Worm (Caenorhabditis elegans) whole organism, young adult: ENCODE results near the gene C52G5.3.

Source experiments
- B0035.1 ChIP-seq: sonication (generic microtip); optimal IDR thresholded peaks from 2 replicates; lab custom pipeline; 2016; ENCODE audit warnings: missing genetic modification characterization, mild to moderate bottlenecking, missing compliant biosample characterization, missing genotype, missing genetic modification reagents
- B0336.3 ChIP-seq: fragments of 200-800 bp; sonication (Bioruptor generic); IDR thresholded peaks from 2 replicates; pipeline ENCODE4 v1.3.6; 2022; ENCODE audit warnings: missing genetic modification characterization, missing compliant biosample characterization
- C06A6.2 ChIP-seq: fragments of 200-800 bp; sonication (Bioruptor generic); conservative IDR thresholded peaks from 2 replicates; pipeline ENCODE4 v1.3.6; 2022; ENCODE audit warnings: missing genetic modification characterization, missing compliant biosample characterization
- F10E7.11 ChIP-seq: sonication (generic microtip); optimal IDR thresholded peaks from 2 replicates; lab custom pipeline; 2017; ENCODE audit warnings: mild to moderate bottlenecking, missing genetic modification characterization, moderate library complexity, missing compliant biosample characterization
- F22D6.2 ChIP-seq: sonication (generic microtip); optimal IDR thresholded peaks from 2 replicates; lab custom pipeline; 2016; ENCODE audit warnings: mild to moderate bottlenecking, missing genetic modification characterization, missing compliant biosample characterization
- F49E8.2 ChIP-seq: sonication (generic microtip); optimal IDR thresholded peaks from 3 replicates; lab custom pipeline; 2017; ENCODE audit warnings: missing genetic modification characterization, mild to moderate bottlenecking, missing compliant biosample characterization, antibody characterized with exemption, moderate library complexity; ENCODE audit not compliant: insufficient read depth
- ZK185.1 ChIP-seq: sonication (generic microtip); optimal IDR thresholded peaks from 2 replicates; lab custom pipeline; 2016; ENCODE audit warnings: mild to moderate bottlenecking, missing genetic modification characterization, missing compliant biosample characterization; ENCODE audit not compliant: poor library complexity, severe bottlenecking
- akir-1 ChIP-seq: fragments of 200-800 bp; sonication (Bioruptor generic); optimal IDR thresholded peaks from 2 replicates; lab custom pipeline; 2018; ENCODE audit warnings: mild to moderate bottlenecking, missing genetic modification characterization, moderate library complexity, missing compliant biosample characterization
- atf-7 ChIP-seq: sonication (generic microtip); optimal IDR thresholded peaks from 2 replicates; lab custom pipeline; 2017; ENCODE audit warnings: mild to moderate bottlenecking, missing genetic modification characterization, missing compliant biosample characterization
- attf-5 ChIP-seq: fragments of 200-800 bp; sonication (Bioruptor generic); optimal IDR thresholded peaks from 2 replicates; lab custom pipeline; 2018; ENCODE audit warnings: mild to moderate bottlenecking, missing genetic modification characterization, missing compliant biosample characterization
- bed-1 ChIP-seq: fragments of 200-800 bp; sonication (Bioruptor generic); IDR thresholded peaks from 2 replicates; pipeline ENCODE4 v1.3.6; 2022; ENCODE audit warnings: missing genetic modification reagents, missing genetic modification characterization, missing compliant biosample characterization
- bed-2 ChIP-seq: fragments of 200-800 bp; sonication (Bioruptor generic); IDR thresholded peaks from 2 replicates; pipeline ENCODE4 v1.3.6; 2022; ENCODE audit warnings: missing genetic modification reagents, missing genetic modification characterization, missing compliant biosample characterization
- cebp-1 ChIP-seq, 2 experiments: fragments of 200-800 bp in 1 of 2; sonication (Bioruptor generic) in 1 of 2; sonication (generic microtip) in 1 of 2; IDR thresholded peaks in 1 of 2; optimal IDR thresholded peaks in 1 of 2; 2 replicates each; pipeline versions ENCODE4 v1.3.6 to Lab custom; 2017 to 2022; ENCODE audit warnings: missing compliant biosample characterization in 2 of 2, missing genetic modification characterization in 2 of 2, mild to moderate bottlenecking in 1 of 2, missing genetic modification reagents in 1 of 2, moderate library complexity in 1 of 2
- cebp-2 ChIP-seq: fragments of 200-800 bp; sonication (Bioruptor generic); IDR thresholded peaks from 2 replicates; pipeline ENCODE4 v1.3.6; 2022; ENCODE audit warnings: missing genetic modification characterization, missing compliant biosample characterization
- chd-7 ChIP-seq: sonication (generic microtip); optimal IDR thresholded peaks from 2 replicates; lab custom pipeline; 2016; ENCODE audit warnings: mild to moderate bottlenecking, missing genetic modification characterization, moderate library complexity, missing compliant biosample characterization
- efl-1 ChIP-seq: fragments of 150-350 bp; optimal IDR thresholded peaks from 2 replicates; lab custom pipeline; 2014; ENCODE audit warnings: missing biosample characterization, missing genetic modification reagents, missing genetic modification characterization
- ekl-4 ChIP-seq: fragments of 200-800 bp; sonication (Bioruptor generic); IDR thresholded peaks from 2 replicates; pipeline ENCODE4 v1.3.6; 2022; ENCODE audit warnings: missing genetic modification reagents, missing genetic modification characterization, missing compliant biosample characterization
- gei-17 ChIP-seq: fragments of 200-800 bp; sonication (Bioruptor generic); optimal IDR thresholded peaks from 2 replicates; lab custom pipeline; 2018; ENCODE audit warnings: mild to moderate bottlenecking, missing genetic modification characterization, missing compliant biosample characterization
- hsf-1 ChIP-seq: fragments of 200-800 bp; sonication (Bioruptor generic); IDR thresholded peaks from 2 replicates; pipeline ENCODE4 v1.3.6; 2022; ENCODE audit warnings: missing genetic modification reagents, missing genetic modification characterization, missing compliant biosample characterization
- lag-1 ChIP-seq: fragments of 200-800 bp; sonication (Bioruptor generic); IDR thresholded peaks from 2 replicates; pipeline ENCODE4 v1.3.6; 2022; ENCODE audit warnings: missing genetic modification reagents, missing genetic modification characterization, missing compliant biosample characterization
- let-526 ChIP-seq: fragments of 200-800 bp; sonication (Bioruptor generic); IDR thresholded peaks from 2 replicates; pipeline ENCODE4 v1.3.6; 2022; ENCODE audit warnings: missing genetic modification reagents, missing genetic modification characterization, missing compliant biosample characterization
- let-607 ChIP-seq, 2 experiments: fragments of 200-800 bp in 1 of 2; sonication (Bioruptor generic) in 1 of 2; sonication (generic microtip) in 1 of 2; optimal IDR thresholded peaks; 2 replicates each; lab custom pipeline; 2016 to 2018; ENCODE audit warnings: mild to moderate bottlenecking in 2 of 2, missing compliant biosample characterization in 2 of 2, missing genetic modification characterization in 2 of 2, moderate library complexity in 2 of 2, missing genotype in 1 of 2
- lin-26 ChIP-seq: fragments of 200-800 bp; sonication (Bioruptor generic); IDR thresholded peaks from 2 replicates; pipeline ENCODE4 v1.3.6; 2022; ENCODE audit warnings: missing genetic modification reagents, missing genetic modification characterization, missing compliant biosample characterization
- lin-35 ChIP-seq, 3 experiments: fragments of 150-350 bp in 2 of 3; sonication (generic microtip) in 1 of 3; optimal IDR thresholded peaks; 2 replicates each; lab custom pipeline; 2014 to 2018; ENCODE audit warnings: missing biosample characterization in 3 of 3, missing genetic modification characterization in 3 of 3, missing genetic modification reagents in 3 of 3
- lsy-27 ChIP-seq: sonication (generic microtip); optimal IDR thresholded peaks from 2 replicates; lab custom pipeline; 2017; ENCODE audit warnings: missing genetic modification characterization, mild to moderate bottlenecking, missing compliant biosample characterization, antibody characterized with exemption, missing genotype, borderline replicate concordance; ENCODE audit not compliant: insufficient read depth
- madf-10 ChIP-seq: sonication (generic microtip); optimal IDR thresholded peaks from 2 replicates; lab custom pipeline; 2016; ENCODE audit warnings: mild to moderate bottlenecking, missing genetic modification characterization, missing compliant biosample characterization
- madf-3 ChIP-seq: fragments of 200-800 bp; sonication (Bioruptor generic); IDR thresholded peaks from 2 replicates; pipeline ENCODE4 v1.3.6; 2022; ENCODE audit warnings: missing genetic modification reagents, missing genetic modification characterization, missing compliant biosample characterization
- nfya-1 ChIP-seq: sonication (generic microtip); optimal IDR thresholded peaks from 2 replicates; lab custom pipeline; 2017; ENCODE audit warnings: antibody characterized with exemption, missing compliant biosample characterization, missing genetic modification characterization, borderline replicate concordance; ENCODE audit not compliant: insufficient read depth
- nhr-120 ChIP-seq: fragments of 200-800 bp; sonication (Bioruptor generic); IDR thresholded peaks from 2 replicates; pipeline ENCODE4 v1.3.6; 2022; ENCODE audit warnings: missing genetic modification characterization, missing compliant biosample characterization
- nhr-80 ChIP-seq: sonication (generic microtip); optimal IDR thresholded peaks from 2 replicates; lab custom pipeline; 2016; ENCODE audit warnings: missing genetic modification characterization, missing compliant biosample characterization
- pha-4 ChIP-seq: fragments of 150-350 bp; sonication (generic microtip); optimal IDR thresholded peaks from 2 replicates; lab custom pipeline; 2014; ENCODE audit warnings: missing biosample characterization, missing genetic modification reagents, missing genetic modification characterization
- rec-8 ChIP-seq, 2 experiments: sonication (generic microtip); optimal IDR thresholded peaks; 2 replicates each; lab custom pipeline; 2016; ENCODE audit warnings: mild to moderate bottlenecking in 2 of 2, missing genetic modification characterization in 2 of 2, missing genetic modification reagents in 2 of 2, missing genotype in 2 of 2, missing biosample characterization in 1 of 2, missing compliant biosample characterization in 1 of 2, moderate library complexity in 1 of 2
- sdz-38 ChIP-seq: sonication (generic microtip); optimal IDR thresholded peaks from 2 replicates; lab custom pipeline; 2016; ENCODE audit warnings: missing genotype, missing genetic modification characterization, missing compliant biosample characterization
- snpc-1.3 ChIP-seq: sonication (generic microtip); optimal IDR thresholded peaks from 2 replicates; lab custom pipeline; 2017; ENCODE audit warnings: missing genetic modification characterization, mild to moderate bottlenecking, missing compliant biosample characterization, antibody characterized with exemption, moderate library complexity, missing genotype, missing genetic modification reagents; ENCODE audit not compliant: insufficient read depth
- snpc-4 ChIP-seq, 5 experiments: fragments of 150-350 bp in 1 of 5; sonication (generic microtip) in 4 of 5; optimal IDR thresholded peaks; 2 replicates each; lab custom pipeline; 2014 to 2018; ENCODE audit warnings: missing genetic modification characterization in 5 of 5, missing biosample characterization in 3 of 5, antibody characterized with exemption in 2 of 5, mild to moderate bottlenecking in 2 of 5, missing compliant biosample characterization in 2 of 5, missing genotype in 2 of 5, moderate library complexity in 2 of 5, missing genetic modification reagents in 1 of 5
- tbp1 ChIP-seq: fragments of 200-800 bp; sonication (Bioruptor generic); optimal IDR thresholded peaks from 2 replicates; lab custom pipeline; 2018; ENCODE audit warnings: mild to moderate bottlenecking, missing genetic modification characterization, missing compliant biosample characterization
- unc-62 ChIP-seq: fragments of 150-350 bp; optimal IDR thresholded peaks from 2 replicates; lab custom pipeline; 2014; ENCODE audit warnings: missing biosample characterization, missing genetic modification reagents, missing genetic modification characterization
- xnd-1 ChIP-seq: sonication (generic microtip); optimal IDR thresholded peaks from 2 replicates; lab custom pipeline; 2016; ENCODE audit warnings: missing genotype, missing genetic modification reagents, missing genetic modification characterization, missing compliant biosample characterization

Gene C52G5.3

DNA sequence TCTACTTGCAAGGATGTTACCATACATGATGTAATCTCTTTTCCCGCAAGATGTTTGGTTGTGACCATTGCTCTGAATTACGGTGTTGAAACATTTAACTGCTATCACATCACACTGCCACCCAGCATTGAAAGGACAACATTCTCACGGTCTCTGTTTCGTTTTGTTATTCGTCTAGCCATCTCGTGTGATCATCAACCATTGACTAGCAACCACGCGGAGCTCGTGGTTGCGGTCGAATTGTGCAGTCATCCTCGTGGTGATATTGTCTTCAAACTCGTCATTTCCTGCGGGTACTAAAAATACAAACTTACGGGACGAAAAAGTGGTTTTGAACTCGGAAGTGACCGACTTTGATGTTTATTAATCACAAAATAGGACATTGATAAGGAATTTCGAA is 29.7 kb upstream of the C52G5.3 start:
- TF ChIP-seq ekl-4 (GFP tag; lab: Robert Waterston, UW) (0 out of 2 replicates have a peak, but pooled peaks have one; percentile 11), cebp-1 (GFP tag; IDR thresholded peaks at IDR 0.05; lab: Robert Waterston, UW) (peak; percentile 52; the same call in 1 of the 2 replicates), cebp-1 (tag; optimal IDR thresholded peaks at IDR 0.05; lab: Kevin White, UChicago) (peak; percentile 60), lag-1 (GFP tag; lab: Robert Waterston, UW) (no peak), lsy-27 (tag; lab: Kevin White, UChicago) (no peak), snpc-4 (GFP tag; optimal IDR thresholded peaks at IDR 0.05; lab: Kevin White, UChicago) (no peak), snpc-4 (tag; optimal IDR thresholded peaks at IDR 0.05; lab: Kevin White, UChicago) (no peak)
- TF ChIP-seq, all 124 proteins: peak for 2

- TF ChIP-seq B0336.3 (GFP tag; lab: Robert Waterston, UW): no peak
- TF ChIP-seq nfya-1 (tag; lab: Kevin White, UChicago): no peak
- TF ChIP-seq akir-1 (GFP tag; lab: Kevin White, UChicago): no peak
- TF ChIP-seq bed-1: no peak
- no peak for TF ChIP-seq cebp-2 (GFP tag; lab: Robert Waterston, UW)
- TF ChIP-seq nhr-80 (tag; lab: Kevin White, UChicago): peak; percentile 53
- no peak for TF ChIP-seq bed-2 (GFP tag; lab: Robert Waterston, UW)
- no peak for TF ChIP-seq let-526
Observed at ce11 chrX:12874798-12875342, 28.9 kb upstream of the C52G5.3 start.

- TF ChIP-seq tbp1 (GFP tag; lab: Kevin White, UChicago) (peak; percentile 1), ekl-4 (GFP tag; lab: Robert Waterston, UW) (no peak), attf-5 (GFP tag; lab: Kevin White, UChicago) (peak; percentile 4), F22D6.2 (tag; lab: Kevin White, UChicago) (no peak), hsf-1 (GFP tag; lab: Robert Waterston, UW) (no peak), pha-4 (no peak), unc-62 (GFP tag; lab: Kevin White, UChicago) (no peak), chd-7 (tag; lab: Kevin White, UChicago) (no peak), gei-17 (GFP tag; lab: Kevin White, UChicago) (no peak), B0035.1 (tag; lab: Kevin White, UChicago) (no peak), cebp-1 (GFP tag; IDR thresholded peaks at IDR 0.05; lab: Robert Waterston, UW) (no peak), cebp-1 (tag; optimal IDR thresholded peaks at IDR 0.05; lab: Kevin White, UChicago) (peak; percentile 49), xnd-1 (tag; lab: Kevin White, UChicago) (no peak), F49E8.2 (tag; lab: Kevin White, UChicago) (no peak), let-607 (tag; optimal IDR thresholded peaks at IDR 0.05; lab: Kevin White, UChicago) (no peak), atf-7 (no peak), nhr-80 (tag; lab: Kevin White, UChicago) (peak; percentile 72), lin-26 (GFP tag; lab: Robert Waterston, UW) (no peak), nhr-120 (GFP tag; lab: Robert Waterston, UW) (no peak), F10E7.11 (tag; lab: Kevin White, UChicago) (no peak), rec-8 (tag; optimal IDR thresholded peaks at IDR 0.05; lab: Kevin White, UChicago) (no peak), madf-10 (tag; lab: Kevin White, UChicago) (no peak), lin-35 (GFP tag; optimal IDR thresholded peaks at IDR 0.05; lab: Kevin White, UChicago) (peak in 1 of 3 experiments; percentile 25), snpc-1.3 (tag; lab: Kevin White, UChicago) (no peak), ZK185.1 (tag; lab: Kevin White, UChicago) (no peak), sdz-38 (no peak), madf-3 (GFP tag; lab: Robert Waterston, UW) (no peak), C06A6.2 (GFP tag; lab: Robert Waterston, UW) (0 out of 2 replicates have a peak, but pooled peaks have one; percentile 47), efl-1 (no peak)
Observed at ce11 chrX:12873688-12874364, 27.9 kb upstream of the C52G5.3 start.
